Worm (Caenorhabditis elegans) whole organism, L2 larva: ENCODE results near the gene str-222.

Experiments used
- ZK546.5 ChIP-seq: sonication (generic microtip); optimal IDR thresholded peaks from 2 replicates; lab custom pipeline; 2017; ENCODE audit warnings: missing biosample characterization, missing genetic modification characterization
- ama-1 ChIP-seq: fragments of 150-350 bp; optimal IDR thresholded peaks from 2 replicates; lab custom pipeline; 2018; ENCODE audit warnings: inconsistent platforms
- lin-11 ChIP-seq: fragments of 150-350 bp; sonication (generic microtip); optimal IDR thresholded peaks from 2 replicates; lab custom pipeline; 2014; ENCODE audit warnings: missing biosample characterization, missing genetic modification characterization, inconsistent platforms, mixed read lengths
- nhr-11 ChIP-seq: fragments of 150-350 bp; optimal IDR thresholded peaks from 2 replicates; lab custom pipeline; 2014; ENCODE audit warnings: missing biosample characterization, missing genetic modification characterization
- nhr-129 ChIP-seq: fragments of 150-350 bp; optimal IDR thresholded peaks from 2 replicates; lab custom pipeline; 2014; ENCODE audit warnings: missing biosample characterization, missing genetic modification characterization
- nhr-237 ChIP-seq: fragments of 150-350 bp; optimal IDR thresholded peaks from 2 replicates; lab custom pipeline; 2014; ENCODE audit warnings: missing biosample characterization, missing genetic modification characterization
- unc-55 ChIP-seq: fragments of 150-350 bp; sonication (generic microtip); optimal IDR thresholded peaks from 3 replicates; lab custom pipeline; 2014; ENCODE audit warnings: missing biosample characterization, missing genetic modification reagents, missing genetic modification characterization

ce11 chrV:1651045-1651444 lies 15.1 kb downstream of the str-222 start, which contains the start of gene irld-44:
- TF ChIP-seq unc-55 (GFP tag; lab: Kevin White, UChicago) (no peak), ZK546.5 (tag; lab: Kevin White, UChicago) (no peak), nhr-11 (tag; lab: Kevin White, UChicago) (no peak), ama-1 (lab: Kevin White, UChicago) (no peak), lin-11 (tag; lab: Kevin White, UChicago) (no peak), nhr-237 (tag; lab: Kevin White, UChicago) (no peak), nhr-129 (no peak)
